Fruit fly (Drosophila melanogaster) whole organism, embryonic: ENCODE measurements around the gene mbc.
A peak's percentile ranks its signal among the peaks of the same experiment; 100 is the strongest.

Experiments
- Ada2b ChIP-seq: fragments of 200-800 bp; sonication (Bioruptor generic); IDR thresholded peaks from 2 replicates; pipeline ENCODE4 v1.3.6; 2022; ENCODE audit warnings: missing biosample characterization, missing genetic modification characterization
- Adf1 ChIP-seq: fragments of 200-800 bp; sonication (Bioruptor generic); IDR thresholded peaks from 2 replicates; pipeline ENCODE4 v1.3.6; 2022; ENCODE audit warnings: missing biosample characterization, missing genetic modification characterization
- Awh ChIP-seq: fragments of 200-800 bp; sonication (Bioruptor generic); IDR thresholded peaks from 2 replicates; pipeline ENCODE4, ENCODE4 v1.3.6; 2022; ENCODE audit warnings: missing biosample characterization, missing genetic modification characterization
- CG10267 ChIP-seq: fragments of 200-800 bp; sonication (Bioruptor generic); optimal IDR thresholded peaks from 2 replicates; lab custom pipeline; 2018; ENCODE audit warnings: missing biosample characterization, mild to moderate bottlenecking, missing genetic modification characterization, moderate library complexity
- CG11085 ChIP-seq: fragments of 200-800 bp; sonication (Bioruptor generic); IDR thresholded peaks from 2 replicates; pipeline ENCODE4 v1.3.6; 2022; ENCODE audit warnings: missing biosample characterization, missing genetic modification characterization
- CG11695 ChIP-seq: fragments of 200-800 bp; sonication (Bioruptor generic); IDR thresholded peaks from 3 replicates; pipeline ENCODE4 v1.3.6; 2022; ENCODE audit warnings: missing biosample characterization, missing genetic modification characterization
- CG12299 ChIP-seq: fragments of 200-800 bp; sonication (Bioruptor generic); optimal IDR thresholded peaks from 2 replicates; lab custom pipeline; 2018; ENCODE audit warnings: missing biosample characterization, mild to moderate bottlenecking, missing genetic modification characterization
- CG12744 ChIP-seq: fragments of 200-800 bp; sonication (Bioruptor generic); optimal IDR thresholded peaks from 2 replicates; lab custom pipeline; 2016; ENCODE audit warnings: missing biosample characterization, missing genetic modification characterization
- CG14710 ChIP-seq: fragments of 200-800 bp; sonication (Bioruptor generic); optimal IDR thresholded peaks from 3 replicates; lab custom pipeline; 2019; ENCODE audit warnings: missing biosample characterization, mild to moderate bottlenecking, missing genetic modification characterization, moderate library complexity
- CG1647 ChIP-seq: fragments of 200-800 bp; sonication (Bioruptor generic); optimal IDR thresholded peaks from 3 replicates; lab custom pipeline; 2016; ENCODE audit warnings: missing biosample characterization, missing genetic modification characterization
- CG1792 ChIP-seq: fragments of 200-800 bp; sonication (Bioruptor generic); optimal IDR thresholded peaks from 2 replicates; lab custom pipeline; 2016; ENCODE audit warnings: missing biosample characterization, missing genetic modification characterization
- CG18619 ChIP-seq: fragments of 200-800 bp; sonication (Bioruptor generic); optimal IDR thresholded peaks from 3 replicates; lab custom pipeline; 2017; ENCODE audit warnings: missing biosample characterization, mild to moderate bottlenecking, missing genetic modification characterization
- CG2129 ChIP-seq: fragments of 200-800 bp; sonication (Bioruptor generic); IDR thresholded peaks from 2 replicates; pipeline ENCODE4 v1.3.6; 2022; ENCODE audit warnings: missing biosample characterization, missing genetic modification characterization; ENCODE audit not compliant: partially characterized antibody
- CG3065 ChIP-seq: fragments of 200-800 bp; sonication (Bioruptor generic); optimal IDR thresholded peaks from 2 replicates; lab custom pipeline; 2016; ENCODE audit warnings: missing biosample characterization, missing genetic modification characterization
- CG32532 ChIP-seq: fragments of 200-800 bp; sonication (Bioruptor generic); IDR thresholded peaks from 2 replicates; pipeline ENCODE4 v1.3.6; 2022; ENCODE audit warnings: missing biosample characterization, missing genetic modification characterization
- CG32772 ChIP-seq: fragments of 200-800 bp; sonication (Bioruptor generic); IDR thresholded peaks from 2 replicates; pipeline ENCODE4 v1.3.6; 2022; ENCODE audit warnings: missing biosample characterization, missing genetic modification characterization
- CG34376 ChIP-seq: fragments of 200-800 bp; sonication (Bioruptor generic); optimal IDR thresholded peaks from 2 replicates; lab custom pipeline; 2018; ENCODE audit warnings: missing biosample characterization, mild to moderate bottlenecking, missing genetic modification characterization
- CG3847 ChIP-seq: fragments of 200-800 bp; sonication (Bioruptor generic); IDR thresholded peaks from 2 replicates; pipeline ENCODE4 v1.3.6; 2022; ENCODE audit warnings: missing biosample characterization, missing genetic modification characterization
- CG42726 ChIP-seq: fragments of 200-800 bp; sonication (Bioruptor generic); IDR thresholded peaks from 2 replicates; pipeline ENCODE4 v1.3.6; 2022; ENCODE audit warnings: missing biosample characterization, missing genetic modification characterization; ENCODE audit not compliant: partially characterized antibody
- CG4820 ChIP-seq: fragments of 200-800 bp; sonication (Bioruptor generic); optimal IDR thresholded peaks from 3 replicates; lab custom pipeline; 2016; ENCODE audit warnings: missing biosample characterization, missing genetic modification characterization
- CG7745 ChIP-seq: fragments of 200-800 bp; sonication (Bioruptor generic); optimal IDR thresholded peaks from 2 replicates; lab custom pipeline; 2018; ENCODE audit warnings: missing biosample characterization, mild to moderate bottlenecking, missing genetic modification characterization, moderate library complexity
- CG7928 ChIP-seq: fragments of 200-800 bp; sonication (Bioruptor generic); optimal IDR thresholded peaks from 2 replicates; lab custom pipeline; 2017; ENCODE audit warnings: missing biosample characterization, mild to moderate bottlenecking, missing genetic modification characterization
- CG8359 ChIP-seq: fragments of 200-800 bp; sonication (Bioruptor generic); optimal IDR thresholded peaks from 2 replicates; lab custom pipeline; 2017; ENCODE audit warnings: missing biosample characterization, mild to moderate bottlenecking, missing genetic modification characterization, borderline replicate concordance
- CG8944 ChIP-seq: fragments of 200-800 bp; sonication (Bioruptor generic); optimal IDR thresholded peaks from 3 replicates; lab custom pipeline; 2016; ENCODE audit warnings: missing biosample characterization, missing genetic modification characterization
- CG9609 ChIP-seq: fragments of 200-800 bp; sonication (Bioruptor generic); optimal IDR thresholded peaks from 3 replicates; lab custom pipeline; 2016; ENCODE audit warnings: missing biosample characterization, missing genetic modification characterization
- Chrac-16 ChIP-seq: fragments of 200-800 bp; sonication (Bioruptor generic); optimal IDR thresholded peaks from 3 replicates; lab custom pipeline; 2016; ENCODE audit warnings: missing biosample characterization, missing genetic modification characterization
- D ChIP-seq, 2 experiments: fragments of 200-800 bp in 1 of 2; fragments of >200 bp in 1 of 2; sonication (Bioruptor generic) in 1 of 2; optimal IDR thresholded peaks; 2 replicates in 1 of 2; 3 replicates in 1 of 2; lab custom pipeline; 2017; ENCODE audit warnings: mild to moderate bottlenecking in 1 of 2, missing biosample characterization in 1 of 2, missing genetic modification characterization in 1 of 2, missing genetic modification reagents in 1 of 2
- H2.0 ChIP-seq: fragments of 200-800 bp; sonication (Bioruptor generic); IDR thresholded peaks from 2 replicates; pipeline ENCODE4 v1.3.6; 2022; ENCODE audit warnings: missing biosample characterization, missing genetic modification characterization
- Hr3 ChIP-seq: fragments of 200-800 bp; sonication (Bioruptor generic); optimal IDR thresholded peaks from 3 replicates; lab custom pipeline; 2016; ENCODE audit warnings: missing biosample characterization, missing genetic modification characterization
- Kr ChIP-seq: fragments of 200-800 bp; sonication (Bioruptor generic); optimal IDR thresholded peaks from 2 replicates; lab custom pipeline; 2017; ENCODE audit warnings: missing biosample characterization, mild to moderate bottlenecking, missing genetic modification characterization
- Lim3 ChIP-seq: fragments of 200-800 bp; sonication (Bioruptor generic); IDR thresholded peaks from 2 replicates; pipeline ENCODE4 v1.3.6; 2022; ENCODE audit warnings: missing biosample characterization, missing genetic modification characterization
- NK7.1 ChIP-seq: fragments of 200-800 bp; sonication (Bioruptor generic); optimal IDR thresholded peaks from 3 replicates; lab custom pipeline; 2016; ENCODE audit warnings: missing biosample characterization, missing genetic modification characterization
- Nf-YA ChIP-seq: fragments of 200-800 bp; sonication (Bioruptor generic); IDR thresholded peaks from 2 replicates; pipeline ENCODE4 v1.3.6; 2022; ENCODE audit warnings: missing biosample characterization, missing genetic modification characterization
- Oli ChIP-seq: fragments of 200-800 bp; sonication (Bioruptor generic); optimal IDR thresholded peaks from 2 replicates; lab custom pipeline; 2018; ENCODE audit warnings: missing biosample characterization, mild to moderate bottlenecking, missing genetic modification characterization, moderate library complexity
- Opbp ChIP-seq: fragments of 200-800 bp; sonication (Bioruptor generic); IDR thresholded peaks from 3 replicates; pipeline ENCODE4 v1.3.6; 2022; ENCODE audit warnings: missing biosample characterization, missing genetic modification characterization; ENCODE audit not compliant: partially characterized antibody
- Pdp1 ChIP-seq, 2 experiments: fragments of 200-800 bp; sonication (Bioruptor generic); optimal IDR thresholded peaks; 3 replicates each; lab custom pipeline; 2016; ENCODE audit warnings: missing biosample characterization in 2 of 2, missing genetic modification characterization in 2 of 2, mild to moderate bottlenecking in 1 of 2, moderate library complexity in 1 of 2
- Sin3A ChIP-seq: fragments of >200 bp; optimal IDR thresholded peaks from 2 replicates; lab custom pipeline; 2018
- az2 ChIP-seq: fragments of 200-800 bp; sonication (Bioruptor generic); optimal IDR thresholded peaks from 3 replicates; lab custom pipeline; 2016; ENCODE audit warnings: missing biosample characterization, missing genetic modification characterization
- cg ChIP-seq: fragments of 200-800 bp; sonication (Bioruptor generic); optimal IDR thresholded peaks from 3 replicates; lab custom pipeline; 2019; ENCODE audit warnings: missing biosample characterization, mild to moderate bottlenecking, missing genetic modification characterization, moderate library complexity
- dmrt11E ChIP-seq: fragments of 200-800 bp; sonication (Bioruptor generic); optimal IDR thresholded peaks from 3 replicates; lab custom pipeline; 2018; ENCODE audit warnings: missing biosample characterization, mild to moderate bottlenecking, missing genetic modification characterization, moderate library complexity
- fd64A ChIP-seq: fragments of 200-800 bp; sonication (Bioruptor generic); optimal IDR thresholded peaks from 3 replicates; lab custom pipeline; 2018; ENCODE audit warnings: missing biosample characterization, mild to moderate bottlenecking, missing genetic modification characterization
- fd96Cb ChIP-seq: fragments of 200-800 bp; sonication (Bioruptor generic); optimal IDR thresholded peaks from 2 replicates; lab custom pipeline; 2018; ENCODE audit warnings: missing biosample characterization, mild to moderate bottlenecking, missing genetic modification characterization, moderate library complexity
- h ChIP-seq: fragments of >200 bp; optimal IDR thresholded peaks from 2 replicates; lab custom pipeline; 2017
- inv ChIP-seq: fragments of 200-800 bp; sonication (Bioruptor generic); IDR thresholded peaks from 2 replicates; pipeline ENCODE4 v1.3.6; 2022; ENCODE audit warnings: missing biosample characterization, missing genetic modification characterization; ENCODE audit not compliant: partially characterized antibody
- pb ChIP-seq: fragments of 200-800 bp; sonication (Bioruptor generic); optimal IDR thresholded peaks from 3 replicates; lab custom pipeline; 2016; ENCODE audit warnings: missing biosample characterization, missing genetic modification characterization
- sima ChIP-seq: fragments of 200-800 bp; sonication (Bioruptor generic); optimal IDR thresholded peaks from 2 replicates; lab custom pipeline; 2016; ENCODE audit warnings: missing biosample characterization, missing genetic modification characterization
- sisA ChIP-seq: fragments of 200-800 bp; sonication (Bioruptor generic); IDR thresholded peaks from 2 replicates; pipeline ENCODE4 v1.3.6; 2022; ENCODE audit warnings: missing biosample characterization, missing genetic modification characterization
- sqz ChIP-seq: fragments of 200-800 bp; sonication (Bioruptor generic); optimal IDR thresholded peaks from 3 replicates; lab custom pipeline; 2018; ENCODE audit warnings: missing biosample characterization, mild to moderate bottlenecking, missing genetic modification characterization
- ssp ChIP-seq: fragments of 200-800 bp; sonication (Bioruptor generic); IDR thresholded peaks from 2 replicates; pipeline ENCODE4 v1.3.6; 2022; ENCODE audit warnings: missing biosample characterization, missing genetic modification characterization
- tll ChIP-seq, 2 experiments: fragments of 200-800 bp in 1 of 2; fragments of >200 bp in 1 of 2; sonication (Bioruptor generic) in 1 of 2; optimal IDR thresholded peaks; 2 replicates each; lab custom pipeline; 2017 to 2019; ENCODE audit warnings: missing biosample characterization in 2 of 2, missing genetic modification characterization in 2 of 2, mild to moderate bottlenecking in 1 of 2, moderate library complexity in 1 of 2
- trem ChIP-seq: fragments of 200-800 bp; optimal IDR thresholded peaks from 3 replicates; lab custom pipeline; 2019; ENCODE audit warnings: missing biosample characterization, mild to moderate bottlenecking, missing genetic modification characterization, moderate library complexity

mbc gene

DNA sequence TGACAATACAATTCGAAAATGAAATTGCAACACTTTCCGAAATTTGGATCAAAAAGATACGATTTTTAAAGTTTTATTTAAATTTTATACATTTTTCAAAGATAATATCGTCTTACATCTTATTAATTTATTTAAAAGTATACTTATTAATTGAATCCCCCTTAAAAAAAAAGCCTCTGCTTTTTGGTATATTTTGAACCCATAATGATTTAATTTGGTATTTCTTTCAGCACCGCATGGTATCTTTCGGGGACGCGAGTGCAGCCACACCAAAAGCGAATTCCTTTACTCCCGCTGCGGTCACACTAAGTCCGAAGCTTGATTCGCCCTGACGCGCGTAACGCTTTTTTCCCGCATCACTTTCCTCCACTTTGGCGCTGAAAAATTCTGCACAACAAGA is 38.7 kb downstream of the mbc start (continued):
- TF ChIP-seq Oli (no peak), fd96Cb (tag; lab: Kevin White, UChicago) (no peak), CG7745 (tag; lab: Kevin White, UChicago) (no peak), D (optimal IDR thresholded peaks at IDR 0.05; lab: Kevin White, UChicago) (no peak), D (GFP tag; optimal IDR thresholded peaks at IDR 0.05; lab: Kevin White, UChicago) (no peak), CG11085 (no peak), CG42726 (GFP tag; lab: Robert Waterston, UW) (0 out of 2 replicates have a peak, but pooled peaks have one; percentile 31), tll (GFP tag; optimal IDR thresholded peaks at IDR 0.05; lab: Kevin White, UChicago) (no peak), Sin3A (peak; percentile 37), sqz (GFP tag; lab: Kevin White, UChicago) (no peak), CG14710 (peak; percentile 51), CG3847 (GFP tag; lab: Robert Waterston, UW) (peak; percentile 44; the same call in 1 of the 2 replicates), Nf-YA (GFP tag; lab: Robert Waterston, UW) (no peak), Adf1 (GFP tag; lab: Robert Waterston, UW) (peak; percentile 13; the same call in 1 of the 2 replicates), fd64A (GFP tag; lab: Kevin White, UChicago) (no peak), dmrt11E (tag; lab: Kevin White, UChicago) (no peak), H2.0 (no peak), Kr (GFP tag; lab: Kevin White, UChicago) (no peak), trem (tag; lab: Kevin White, UChicago) (peak; percentile 32), CG11695 (GFP tag; lab: Robert Waterston, UW) (peak; percentile 29; the same call in 1 of the 3 replicates), CG32532 (GFP tag; lab: Robert Waterston, UW) (peak; percentile 63), sima (GFP tag; lab: Kevin White, UChicago) (no peak), Lim3 (GFP tag; lab: Robert Waterston, UW) (no peak), CG1792 (GFP tag; lab: Kevin White, UChicago) (no peak), CG8359 (GFP tag; lab: Kevin White, UChicago) (no peak), CG18619 (GFP tag; lab: Kevin White, UChicago) (no peak), NK7.1 (GFP tag; lab: Kevin White, UChicago) (no peak), Ada2b (GFP tag; lab: Robert Waterston, UW) (0 out of 2 replicates have a peak, but pooled peaks have one; percentile 9), Hr3 (no peak), Pdp1 (GFP tag; optimal IDR thresholded peaks at IDR 0.05; lab: Kevin White, UChicago) (peak in 1 of 2 experiments; percentile 59), h (no peak), CG32772 (GFP tag; lab: Robert Waterston, UW) (peak; percentile 49; the same call in 1 of the 2 replicates), CG3065 (GFP tag; lab: Kevin White, UChicago) (no peak), CG7928 (GFP tag; lab: Kevin White, UChicago) (no peak), Awh (GFP tag; lab: Robert Waterston, UW) (no peak), sisA (GFP tag; lab: Robert Waterston, UW) (no peak), cg (GFP tag; lab: Kevin White, UChicago) (no peak), CG12299 (tag; lab: Kevin White, UChicago) (no peak), CG9609 (no peak), az2 (GFP tag; lab: Kevin White, UChicago) (peak; percentile 15), pb (GFP tag; lab: Kevin White, UChicago) (no peak), Chrac-16 (GFP tag; lab: Kevin White, UChicago) (no peak), Opbp (GFP tag; lab: Robert Waterston, UW) (0 out of 3 replicates have a peak, but pooled peaks have one; percentile 42), CG12744 (no peak), CG10267 (tag; lab: Kevin White, UChicago) (peak; percentile 43), CG8944 (GFP tag; lab: Kevin White, UChicago) (no peak), ssp (GFP tag; lab: Robert Waterston, UW) (peak; percentile 47; the same call in 1 of the 2 replicates), CG34376 (GFP tag; lab: Kevin White, UChicago) (no peak), CG2129 (GFP tag; lab: Robert Waterston, UW) (no peak), inv (GFP tag; lab: Robert Waterston, UW) (no peak), CG4820 (no peak), CG1647 (GFP tag; lab: Kevin White, UChicago) (peak; percentile 29)
